Fruit fly (Drosophila melanogaster): ENCODE results near the gene CG32040.
A peak's percentile ranks its signal among the peaks of the same experiment; 100 is the strongest.

dm6 chr3L:9360217-9360692 is 6.4 kb downstream of the CG32040 start, which contains the start of gene Pdxk:
- TF ChIP-seq cnc (optimal IDR thresholded peaks at IDR 0.05): peak in 1 of 2 experiments; percentile 3
- TF ChIP-seq kay (GFP tag; ENCODE audit: borderline replicate concordance): no peak
- TF ChIP-seq toe (GFP tag; optimal IDR thresholded peaks at IDR 0.05): peak; percentile 46
- peak; percentile 35 for TF ChIP-seq tj (GFP tag; optimal IDR thresholded peaks at IDR 0.05)
- peak; percentile 1 for TF ChIP-seq CG7045 (GFP tag; optimal IDR thresholded peaks at IDR 0.05)
- peak; percentile 21 for TF ChIP-seq ovo (GFP tag; optimal IDR thresholded peaks at IDR 0.05)

All from whole organism, adult.